Fruit fly (Drosophila melanogaster): ENCODE measurements around the gene ninaA.

The ninaA gene

dm6 chr2L:846167-846868 lies 30.8 kb upstream of the ninaA start (continued):
- TF ChIP-seq CG3847 (GFP tag; IDR thresholded peaks at IDR 0.05): no peak
- TF ChIP-seq sens (GFP tag): peak; percentile 96
- peak; percentile 27 for TF ChIP-seq Deaf1 (tag; optimal IDR thresholded peaks at IDR 0.05)
- TF ChIP-seq CG17612 (GFP tag; IDR thresholded peaks at IDR 0.05): no peak
- TF ChIP-seq Eip74EF (GFP tag; optimal IDR thresholded peaks at IDR 0.05): peak in 1 of 2 experiments; percentile 87
- TF ChIP-seq lola (GFP tag; optimal IDR thresholded peaks at IDR 0.05): peak in 1 of 3 experiments; percentile 19
- TF ChIP-seq vnd (GFP tag; IDR thresholded peaks at IDR 0.05; ENCODE audit: partially characterized antibody): no peak
- no peak for TF ChIP-seq Dref (GFP tag; IDR thresholded peaks at IDR 0.05)
- peak; percentile 47 for TF ChIP-seq CG30431 (GFP tag; optimal IDR thresholded peaks at IDR 0.05)
- no peak for TF ChIP-seq vfl (GFP tag; optimal IDR thresholded peaks at IDR 0.05)
- TF ChIP-seq CG1647 (GFP tag; optimal IDR thresholded peaks at IDR 0.05): peak; percentile 48
- TF ChIP-seq CG6175 (GFP tag; IDR thresholded peaks at IDR 0.05): no peak
- TF ChIP-seq emc (GFP tag; optimal IDR thresholded peaks at IDR 0.05): no peak
- TF ChIP-seq CG2202 (tag; optimal IDR thresholded peaks at IDR 0.05): no peak
- peak; percentile 80 for TF ChIP-seq Blimp-1 (GFP tag; optimal IDR thresholded peaks at IDR 0.05)
- no peak for TF ChIP-seq Atf3 (GFP tag; optimal IDR thresholded peaks at IDR 0.05)
- peak; percentile 52 for TF ChIP-seq oc (tag; optimal IDR thresholded peaks at IDR 0.05)
- TF ChIP-seq C15 (GFP tag; IDR thresholded peaks at IDR 0.05): no peak
- peak; percentile 51 for TF ChIP-seq H2.0 (GFP tag; IDR thresholded peaks at IDR 0.05)
- TF ChIP-seq ab (GFP tag; optimal IDR thresholded peaks at IDR 0.05): peak; percentile 63
- peak; percentile 14 for TF ChIP-seq pho (GFP tag; optimal IDR thresholded peaks at IDR 0.05)
- TF ChIP-seq chif (GFP tag; optimal IDR thresholded peaks at IDR 0.05): peak; percentile 52 to 77
- TF ChIP-seq Meics (GFP tag; optimal IDR thresholded peaks at IDR 0.05): peak; percentile 26
- no peak for TF ChIP-seq sob (GFP tag; IDR thresholded peaks at IDR 0.05)
- peak; percentile 60 for TF ChIP-seq her (GFP tag; optimal IDR thresholded peaks at IDR 0.05)
- peak; percentile 42 for TF ChIP-seq CG10267 (tag; optimal IDR thresholded peaks at IDR 0.05)
- TF ChIP-seq CG7839 (tag; optimal IDR thresholded peaks at IDR 0.05): peak; percentile 71
- TF ChIP-seq crc (GFP tag; optimal IDR thresholded peaks at IDR 0.05): peak; percentile 27
- TF ChIP-seq CG15479 (GFP tag; optimal IDR thresholded peaks at IDR 0.05): no peak
- no peak for TF ChIP-seq CG17912 (GFP tag; optimal IDR thresholded peaks at IDR 0.05)
- TF ChIP-seq CG18599 (GFP tag; optimal IDR thresholded peaks at IDR 0.05): peak; percentile 64
- peak; percentile 15 for TF ChIP-seq kay (GFP tag; optimal IDR thresholded peaks at IDR 0.05)
- no peak for TF ChIP-seq CG9797 (GFP tag; optimal IDR thresholded peaks at IDR 0.05)
- no peak for TF ChIP-seq CG10274 (GFP tag; optimal IDR thresholded peaks at IDR 0.05)
- TF ChIP-seq ato (GFP tag; IDR thresholded peaks at IDR 0.05; ENCODE audit: partially characterized antibody): no peak
- no peak for TF ChIP-seq CTCF (GFP tag; optimal IDR thresholded peaks at IDR 0.05)
- no peak for TF ChIP-seq fd102C (GFP tag; optimal IDR thresholded peaks at IDR 0.05)
- TF ChIP-seq gsb-n (tag; optimal IDR thresholded peaks at IDR 0.05): peak; percentile 50
- TF ChIP-seq Drgx (GFP tag; IDR thresholded peaks at IDR 0.05): peak; percentile 42; the same call in 1 of the 2 replicates
- peak; percentile 31 for TF ChIP-seq CG13123 (GFP tag; optimal IDR thresholded peaks at IDR 0.05)
- no peak for TF ChIP-seq Dfd (GFP tag; optimal IDR thresholded peaks at IDR 0.05)
- peak; percentile 25 for TF ChIP-seq salm (tag; optimal IDR thresholded peaks at IDR 0.05)
- TF ChIP-seq CG13775 (GFP tag; optimal IDR thresholded peaks at IDR 0.05): peak; percentile 21
- no peak for TF ChIP-seq CG1024 (GFP tag; IDR thresholded peaks at IDR 0.05)
- peak; percentile 56 for TF ChIP-seq CHES-1-like (GFP tag; optimal IDR thresholded peaks at IDR 0.05)
- no peak for TF ChIP-seq Oaz (GFP tag; IDR thresholded peaks at IDR 0.05)
- peak; percentile 58; the same call in 1 of the 2 replicates for TF ChIP-seq CG14441 (GFP tag; IDR thresholded peaks at IDR 0.05)
- TF ChIP-seq CG34376 (GFP tag; optimal IDR thresholded peaks at IDR 0.05): no peak
- TF ChIP-seq CG4360 (GFP tag; IDR thresholded peaks at IDR 0.05): no peak
- peak; percentile 76 for TF ChIP-seq CG18262 (tag; optimal IDR thresholded peaks at IDR 0.05)

Data from whole organism, embryonic.